Worm (Caenorhabditis elegans) whole organism, midembryonic: Measurements from ENCODE around the gene drn-1.

Experiments
- flt-1 ChIP-seq: fragments of 200-800 bp; sonication (Bioruptor generic); IDR thresholded peaks from 2 replicates; pipeline ENCODE4 v1.3.6; 2022; ENCODE audit warnings: missing genetic modification characterization, missing compliant biosample characterization
- klf-2 ChIP-seq: fragments of 200-800 bp; sonication (Bioruptor generic); conservative IDR thresholded peaks from 2 replicates; pipeline ENCODE4 v1.3.6; 2022; ENCODE audit warnings: missing genetic modification reagents, missing genetic modification characterization, missing compliant biosample characterization
- med-1 ChIP-seq: sonication (generic microtip); optimal IDR thresholded peaks from 2 replicates; lab custom pipeline; 2017; ENCODE audit warnings: missing genetic modification characterization, mild to moderate bottlenecking, missing compliant biosample characterization, antibody characterized with exemption, missing genetic modification reagents; ENCODE audit not compliant: insufficient read depth
- ref-1 ChIP-seq: fragments of 200-800 bp; sonication (Bioruptor generic); conservative IDR thresholded peaks from 2 replicates; pipeline ENCODE4 v1.3.6; 2022; ENCODE audit warnings: missing genetic modification reagents, missing genetic modification characterization, missing compliant biosample characterization
- tab-1 ChIP-seq: fragments of 200-800 bp; sonication (Bioruptor generic); IDR thresholded peaks from 2 replicates; pipeline ENCODE4 v1.3.6; 2022; ENCODE audit warnings: missing genetic modification characterization, missing compliant biosample characterization
- ztf-29 ChIP-seq: fragments of 200-800 bp; sonication (Bioruptor generic); IDR thresholded peaks from 2 replicates; pipeline ENCODE4 v1.3.6; 2022; ENCODE audit warnings: missing genetic modification reagents, missing genetic modification characterization, missing compliant biosample characterization

ce11 chrII:5220648-5221047 is 51.0 kb downstream of the drn-1 start:
- no peak for TF ChIP-seq med-1 (GFP tag; lab: Kevin White, UChicago)
- TF ChIP-seq flt-1 = no peak
- TF ChIP-seq tab-1 = no peak
- no peak for TF ChIP-seq ztf-29 (GFP tag; lab: Robert Waterston, UW)
- no peak for TF ChIP-seq ref-1 (GFP tag; lab: Robert Waterston, UW)
- no peak for TF ChIP-seq klf-2 (GFP tag; lab: Robert Waterston, UW)
